Worm (Caenorhabditis elegans) whole organism, L2 larva: ENCODE results near the gene ZK829.7.

Experiments used
- C34F6.9 ChIP-seq: fragments of 150-350 bp; optimal IDR thresholded peaks from 2 replicates; lab custom pipeline; 2014; ENCODE audit warnings: missing biosample characterization, missing genetic modification characterization
- F13H6.1 ChIP-seq: sonication (generic microtip); optimal IDR thresholded peaks from 2 replicates; lab custom pipeline; 2016; ENCODE audit warnings: missing genetic modification characterization, missing compliant biosample characterization
- R02D3.7 ChIP-seq: fragments of 150-350 bp; optimal IDR thresholded peaks from 2 replicates; lab custom pipeline; 2014; ENCODE audit warnings: missing biosample characterization, missing genetic modification characterization
- ZK546.5 ChIP-seq: sonication (generic microtip); optimal IDR thresholded peaks from 2 replicates; lab custom pipeline; 2017; ENCODE audit warnings: missing biosample characterization, missing genetic modification characterization
- alr-1 ChIP-seq: fragments of 150-350 bp; optimal IDR thresholded peaks from 2 replicates; lab custom pipeline; 2014; ENCODE audit warnings: missing biosample characterization, missing genetic modification characterization
- aly-2 ChIP-seq: fragments of 150-350 bp; optimal IDR thresholded peaks from 2 replicates; lab custom pipeline; 2014; ENCODE audit warnings: missing biosample characterization, missing genetic modification characterization
- ama-1 ChIP-seq: fragments of 150-350 bp; optimal IDR thresholded peaks from 2 replicates; lab custom pipeline; 2018; ENCODE audit warnings: inconsistent platforms
- blmp-1 ChIP-seq: sonication (generic microtip); optimal IDR thresholded peaks from 2 replicates; lab custom pipeline; 2017; ENCODE audit warnings: missing genetic modification characterization, mild to moderate bottlenecking, missing compliant biosample characterization, antibody characterized with exemption, moderate library complexity; ENCODE audit not compliant: insufficient read depth
- ceh-16 ChIP-seq: fragments of 150-350 bp; optimal IDR thresholded peaks from 2 replicates; lab custom pipeline; 2014; ENCODE audit warnings: missing biosample characterization, missing genetic modification characterization
- crh-2 ChIP-seq: sonication (generic microtip); optimal IDR thresholded peaks from 2 replicates; lab custom pipeline; 2017; ENCODE audit warnings: missing biosample characterization, missing genetic modification characterization
- egl-27 ChIP-seq: sonication (generic microtip); optimal IDR thresholded peaks from 3 replicates; lab custom pipeline; 2017; ENCODE audit warnings: missing biosample characterization, missing genetic modification reagents, missing genetic modification characterization
- elt-1 ChIP-seq: fragments of 150-350 bp; optimal IDR thresholded peaks from 2 replicates; lab custom pipeline; 2014; ENCODE audit warnings: missing biosample characterization, missing genetic modification characterization
- elt-3 ChIP-seq: sonication (generic microtip); optimal IDR thresholded peaks from 2 replicates; lab custom pipeline; 2017; ENCODE audit warnings: missing biosample characterization, missing genetic modification characterization
- fos-1 ChIP-seq: fragments of 150-350 bp; optimal IDR thresholded peaks from 2 replicates; lab custom pipeline; 2014; ENCODE audit warnings: missing biosample characterization, missing genetic modification characterization
- gmeb-1 ChIP-seq: fragments of 150-350 bp; optimal IDR thresholded peaks from 2 replicates; lab custom pipeline; 2014; ENCODE audit warnings: missing biosample characterization, missing genetic modification characterization
- lin-13 ChIP-seq: fragments of 150-350 bp; optimal IDR thresholded peaks from 2 replicates; lab custom pipeline; 2014; ENCODE audit warnings: missing biosample characterization, missing genetic modification reagents, missing genetic modification characterization
- lin-39 ChIP-seq: fragments of 150-350 bp; optimal IDR thresholded peaks from 2 replicates; lab custom pipeline; 2014; ENCODE audit warnings: missing biosample characterization, missing genetic modification reagents, missing genetic modification characterization
- lsy-2 ChIP-seq, 2 experiments: fragments of 150-350 bp in 1 of 2; sonication (generic microtip) in 1 of 2; optimal IDR thresholded peaks; 2 replicates each; lab custom pipeline; 2014 to 2017; ENCODE audit warnings: missing biosample characterization in 2 of 2, missing genetic modification characterization in 2 of 2
- mab-5 ChIP-seq: fragments of 150-350 bp; optimal IDR thresholded peaks from 2 replicates; lab custom pipeline; 2014; ENCODE audit warnings: missing biosample characterization, missing genetic modification characterization
- mdl-1 ChIP-seq, 2 experiments: fragments of 150-350 bp in 1 of 2; sonication (generic microtip) in 1 of 2; optimal IDR thresholded peaks; 2 replicates each; lab custom pipeline; 2017; ENCODE audit warnings: missing biosample characterization in 2 of 2, missing genetic modification characterization in 2 of 2
- nhr-10 ChIP-seq: sonication (generic microtip); optimal IDR thresholded peaks from 2 replicates; lab custom pipeline; 2017; ENCODE audit warnings: missing biosample characterization, missing genetic modification characterization
- nhr-12 ChIP-seq: fragments of 150-350 bp; optimal IDR thresholded peaks from 2 replicates; lab custom pipeline; 2014; ENCODE audit warnings: missing biosample characterization, missing genetic modification characterization
- nhr-129 ChIP-seq: fragments of 150-350 bp; optimal IDR thresholded peaks from 2 replicates; lab custom pipeline; 2014; ENCODE audit warnings: missing biosample characterization, missing genetic modification characterization
- nhr-21 ChIP-seq: fragments of 150-350 bp; optimal IDR thresholded peaks from 2 replicates; lab custom pipeline; 2014; ENCODE audit warnings: missing biosample characterization, missing genetic modification characterization
- nhr-23 ChIP-seq: fragments of 150-350 bp; optimal IDR thresholded peaks from 2 replicates; lab custom pipeline; 2014; ENCODE audit warnings: missing biosample characterization, missing genetic modification reagents, missing genetic modification characterization
- nhr-237 ChIP-seq: fragments of 150-350 bp; optimal IDR thresholded peaks from 2 replicates; lab custom pipeline; 2014; ENCODE audit warnings: missing biosample characterization, missing genetic modification characterization
- nhr-25 ChIP-seq: fragments of 150-350 bp; sonication (generic microtip); optimal IDR thresholded peaks from 3 replicates; lab custom pipeline; 2014; ENCODE audit warnings: missing biosample characterization, missing genetic modification characterization
- nhr-77 ChIP-seq: fragments of 150-350 bp; optimal IDR thresholded peaks from 2 replicates; lab custom pipeline; 2014; ENCODE audit warnings: missing biosample characterization, missing genetic modification characterization
- sem-4 ChIP-seq: fragments of 150-350 bp; optimal IDR thresholded peaks from 2 replicates; lab custom pipeline; 2014; ENCODE audit warnings: missing biosample characterization, missing genetic modification reagents, missing genetic modification characterization
- sma-3 ChIP-seq: sonication (generic microtip); optimal IDR thresholded peaks from 2 replicates; lab custom pipeline; 2016; ENCODE audit warnings: missing genetic modification reagents, missing genetic modification characterization, missing compliant biosample characterization
- sma-9 ChIP-seq, 2 experiments: fragments of 150-350 bp in 1 of 2; sonication (generic microtip) in 1 of 2; optimal IDR thresholded peaks; 2 replicates each; lab custom pipeline; 2014 to 2016; ENCODE audit warnings: missing genetic modification characterization in 2 of 2, mild to moderate bottlenecking in 1 of 2, missing biosample characterization in 1 of 2, missing compliant biosample characterization in 1 of 2, missing genetic modification reagents in 1 of 2, moderate library complexity in 1 of 2
- snpc-4 ChIP-seq: fragments of 150-350 bp; optimal IDR thresholded peaks from 2 replicates; lab custom pipeline; 2014; ENCODE audit warnings: missing biosample characterization, missing genetic modification characterization
- unc-39 ChIP-seq: fragments of 150-350 bp; optimal IDR thresholded peaks from 2 replicates; lab custom pipeline; 2014; ENCODE audit warnings: missing biosample characterization, missing genetic modification characterization
- unc-55 ChIP-seq: fragments of 150-350 bp; sonication (generic microtip); optimal IDR thresholded peaks from 3 replicates; lab custom pipeline; 2014; ENCODE audit warnings: missing biosample characterization, missing genetic modification reagents, missing genetic modification characterization
- unc-62 ChIP-seq: fragments of 150-350 bp; optimal IDR thresholded peaks from 2 replicates; lab custom pipeline; 2014; ENCODE audit warnings: missing biosample characterization, missing genetic modification reagents, missing genetic modification characterization
- ztf-1 ChIP-seq: fragments of 200-800 bp; sonication (Bioruptor generic); conservative IDR thresholded peaks from 2 replicates; pipeline ENCODE4 v1.3.6; 2022; ENCODE audit warnings: missing genetic modification characterization, missing compliant biosample characterization

Gene ZK829.7

DNA sequence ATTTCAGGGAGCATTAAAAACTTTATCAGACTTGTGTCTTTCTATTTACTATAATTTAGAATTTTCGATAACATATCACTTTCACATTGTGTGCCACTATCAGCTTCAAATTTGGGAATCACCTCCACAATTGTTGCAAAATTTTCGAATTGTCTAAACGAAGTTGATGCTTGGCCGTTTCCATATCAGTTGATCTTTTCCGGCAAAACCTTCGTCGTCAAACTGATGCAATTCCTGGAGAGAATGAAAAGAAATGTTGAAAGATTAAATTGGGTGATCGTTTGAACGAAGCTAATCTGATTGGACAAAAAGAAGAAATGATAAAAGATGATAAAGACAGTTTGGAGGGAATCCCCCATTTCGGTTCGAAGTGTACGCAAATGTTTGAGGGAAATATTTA, 5.7 kb downstream of the ZK829.7 start (continued):
- TF ChIP-seq elt-1 (tag; lab: Kevin White, UChicago) (no peak), R02D3.7 (tag; lab: Kevin White, UChicago) (no peak), nhr-12 (tag; lab: Kevin White, UChicago) (no peak), nhr-23 (tag; lab: Kevin White, UChicago) (no peak), crh-2 (peak; percentile 82), ceh-16 (tag; lab: Kevin White, UChicago) (no peak), aly-2 (tag; lab: Kevin White, UChicago) (no peak), blmp-1 (tag; lab: Kevin White, UChicago) (peak; percentile 53), nhr-77 (tag; lab: Kevin White, UChicago) (no peak), nhr-21 (tag; lab: Kevin White, UChicago) (peak; percentile 69), ztf-1 (GFP tag; lab: Robert Waterston, UW) (no peak), lin-13 (GFP tag; lab: Kevin White, UChicago) (peak; percentile 77), lsy-2 (tag; optimal IDR thresholded peaks at IDR 0.05; lab: Kevin White, UChicago) (peak in 1 of 2 experiments; percentile 71), snpc-4 (tag; lab: Kevin White, UChicago) (no peak), nhr-25 (tag; lab: Kevin White, UChicago) (no peak), elt-3 (tag; lab: Kevin White, UChicago) (no peak), alr-1 (tag; lab: Kevin White, UChicago) (no peak), nhr-10 (tag; lab: Kevin White, UChicago) (no peak), sem-4 (peak; percentile 37), sma-3 (GFP tag; lab: Kevin White, UChicago) (peak; percentile 68)
- TF ChIP-seq, all 48 proteins: peak for 17

DNA sequence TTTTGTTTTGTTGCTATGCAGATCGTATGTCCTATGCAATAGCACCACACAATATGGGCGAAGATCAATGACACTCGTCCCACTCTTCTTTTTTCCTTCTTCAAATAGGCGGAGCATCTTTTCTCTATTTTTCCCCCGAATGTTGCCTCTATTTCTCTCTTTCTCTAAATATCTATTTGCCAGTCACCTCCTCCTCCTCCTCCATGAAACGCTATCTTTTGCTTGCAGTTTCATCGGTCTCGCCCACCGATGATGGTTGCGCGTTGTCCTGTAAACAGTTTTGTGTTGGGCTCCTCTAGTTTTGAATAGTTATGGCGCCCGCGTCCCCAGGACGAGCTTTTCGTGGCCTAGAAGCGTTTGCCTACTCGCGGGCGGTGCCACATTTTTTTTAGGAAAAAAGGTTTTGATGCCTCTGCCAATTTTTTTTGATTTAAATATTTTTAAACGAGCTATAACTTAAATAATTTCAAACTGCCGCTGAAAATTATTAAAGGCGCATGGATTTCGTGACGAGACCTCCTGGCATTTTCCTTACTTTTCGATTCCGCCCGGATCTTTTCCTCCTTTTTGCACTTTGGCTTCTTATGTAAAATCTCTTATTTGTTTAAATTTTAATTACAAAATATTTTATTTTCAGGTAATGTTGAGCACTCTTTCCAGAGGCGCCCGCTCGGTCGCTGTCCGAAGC, 8.6 kb downstream of the ZK829.7 start, which contains the start of gene gdh-1:
Gene gdh-1 (plus strand): TSS at position 638 of the 688 bp plus-strand sequence.
- TF ChIP-seq blmp-1 (tag; lab: Kevin White, UChicago), result peak; percentile 44
- no peak for TF ChIP-seq unc-62
- peak; percentile 73 for TF ChIP-seq nhr-25 (tag; lab: Kevin White, UChicago)
- peak; percentile 52 for TF ChIP-seq C34F6.9 (tag; lab: Kevin White, UChicago)
- TF ChIP-seq ama-1 (lab: Kevin White, UChicago), result peak; percentile 56
- peak; percentile 33 for TF ChIP-seq gmeb-1 (tag; lab: Kevin White, UChicago)
- peak in 1 of 2 experiments; percentile 5 for TF ChIP-seq mdl-1 (tag; optimal IDR thresholded peaks at IDR 0.05; lab: Kevin White, UChicago)
- TF ChIP-seq F13H6.1, result peak; percentile 48
- TF ChIP-seq lin-13 (GFP tag; lab: Kevin White, UChicago), result peak; percentile 59
- no peak for TF ChIP-seq ceh-16 (tag; lab: Kevin White, UChicago)
- TF ChIP-seq nhr-77 (tag; lab: Kevin White, UChicago), result no peak
- TF ChIP-seq nhr-23 (tag; lab: Kevin White, UChicago), result no peak
- TF ChIP-seq crh-2, result peak; percentile 59
- peak; percentile 24 for TF ChIP-seq sma-3 (GFP tag; lab: Kevin White, UChicago)
- TF ChIP-seq fos-1 (tag; lab: Kevin White, UChicago), result peak; percentile 50
- TF ChIP-seq lsy-2 (tag; optimal IDR thresholded peaks at IDR 0.05; lab: Kevin White, UChicago), result peak; percentile 16
- TF ChIP-seq nhr-237, result no peak
- TF ChIP-seq mab-5 (tag; lab: Kevin White, UChicago), result no peak
- TF ChIP-seq nhr-129, result peak; percentile 75
- TF ChIP-seq alr-1 (tag; lab: Kevin White, UChicago), result no peak
- peak; percentile 35 for TF ChIP-seq unc-55 (GFP tag; lab: Kevin White, UChicago)
- TF ChIP-seq sma-9 (GFP tag; optimal IDR thresholded peaks at IDR 0.05; lab: Kevin White, UChicago), result peak; percentile 47
- TF ChIP-seq sma-9 (tag; optimal IDR thresholded peaks at IDR 0.05; lab: Kevin White, UChicago), result no peak

DNA sequence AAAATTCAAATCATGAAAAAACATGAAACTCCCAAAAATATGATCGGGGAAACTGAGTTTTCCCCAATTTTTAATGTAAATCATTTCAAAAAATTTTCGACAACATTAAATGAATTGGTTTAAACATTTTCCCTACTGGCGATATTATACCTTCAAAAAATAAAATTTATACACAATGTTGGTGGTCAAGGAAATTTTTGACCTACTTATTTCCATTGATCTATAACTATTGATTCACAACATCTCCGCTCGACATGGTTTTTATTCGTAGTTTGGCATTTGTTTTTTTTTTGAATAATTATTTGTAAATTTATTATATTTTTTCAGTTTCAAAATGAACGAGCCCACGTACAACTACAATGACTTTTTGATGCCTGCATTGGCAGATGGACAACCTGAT, 11.1 kb downstream of the ZK829.7 start, which contains the start of gene tbx-36:
Gene tbx-36 (plus strand): TSS at position 301 of the 400 bp plus-strand sequence.
- no peak for TF ChIP-seq ZK546.5 (tag; lab: Kevin White, UChicago)
- TF ChIP-seq snpc-4 (tag; lab: Kevin White, UChicago), result no peak
- TF ChIP-seq lin-39 (tag; lab: Kevin White, UChicago), result no peak
- TF ChIP-seq unc-39, result no peak
- no peak for TF ChIP-seq elt-1 (tag; lab: Kevin White, UChicago)
- TF ChIP-seq mab-5 (tag; lab: Kevin White, UChicago), result no peak
- no peak for TF ChIP-seq egl-27 (tag; lab: Kevin White, UChicago)
- no peak for TF ChIP-seq elt-3 (tag; lab: Kevin White, UChicago)
- no peak for TF ChIP-seq ceh-16 (tag; lab: Kevin White, UChicago)
